Worm (Caenorhabditis elegans) whole organism, dauer: Measurements from ENCODE around the gene C42D8.1.

ENCODE experiments used
- unc-62 ChIP-seq: sonication (generic microtip); optimal IDR thresholded peaks from 2 replicates; lab custom pipeline; 2017; ENCODE audit warnings: missing biosample characterization, missing genetic modification reagents, missing genetic modification characterization

C42D8.1 gene

ce11 chrX:5159645-5160044, 50.3 kb downstream of the C42D8.1 start, which contains the start of gene C31H2.4:
TSS of gene C31H2.4 (minus strand) at chrX:5159663.
- no peak for TF ChIP-seq unc-62 (GFP tag; lab: Kevin White, UChicago)
